Worm (Caenorhabditis elegans) whole organism, L4 larva: ENCODE results near the gene R08D7.5.

Experiments
- aly-2 ChIP-seq: sonication (generic microtip); optimal IDR thresholded peaks from 2 replicates; lab custom pipeline; 2018; ENCODE audit warnings: missing biosample characterization, missing genetic modification characterization
- ama-1 ChIP-seq: fragments of 150-350 bp; optimal IDR thresholded peaks from 2 replicates; lab custom pipeline; 2014; ENCODE audit warnings: inconsistent platforms, mixed read lengths
- daf-19 ChIP-seq: fragments of 200-800 bp; sonication (Bioruptor generic); conservative IDR thresholded peaks from 2 replicates; pipeline ENCODE4 v1.3.6; 2022; ENCODE audit warnings: missing genetic modification characterization, missing compliant biosample characterization
- fos-1 ChIP-seq: fragments of 150-350 bp; optimal IDR thresholded peaks from 2 replicates; lab custom pipeline; 2014; ENCODE audit warnings: missing biosample characterization, missing genetic modification characterization
- hlh-30 ChIP-seq: sonication (generic microtip); optimal IDR thresholded peaks from 2 replicates; lab custom pipeline; 2017; ENCODE audit warnings: antibody characterized with exemption, mild to moderate bottlenecking, missing genetic modification characterization, missing compliant biosample characterization; ENCODE audit not compliant: insufficient read depth
- lin-29 ChIP-seq: fragments of 200-800 bp; sonication (Bioruptor generic); IDR thresholded peaks from 2 replicates; pipeline ENCODE4 v1.3.6; 2022; ENCODE audit warnings: missing genetic modification reagents, missing genetic modification characterization, missing compliant biosample characterization
- nhr-237 ChIP-seq: sonication (generic microtip); optimal IDR thresholded peaks from 2 replicates; lab custom pipeline; 2017; ENCODE audit warnings: missing biosample characterization, missing genetic modification characterization
- nhr-6 ChIP-seq: fragments of 150-350 bp; optimal IDR thresholded peaks from 2 replicates; lab custom pipeline; 2014; ENCODE audit warnings: missing biosample characterization, missing genetic modification characterization
- pqm-1 ChIP-seq: sonication (generic microtip); optimal IDR thresholded peaks from 2 replicates; lab custom pipeline; 2017; ENCODE audit warnings: missing biosample characterization, missing genetic modification characterization
- skn-1 ChIP-seq: fragments of 150-350 bp; optimal IDR thresholded peaks from 2 replicates; lab custom pipeline; 2014; ENCODE audit warnings: missing biosample characterization, missing genetic modification characterization
- snpc-4 ChIP-seq: fragments of 150-350 bp; optimal IDR thresholded peaks from 2 replicates; lab custom pipeline; 2014; ENCODE audit warnings: missing biosample characterization, missing genetic modification characterization
- tag-97 ChIP-seq: fragments of 200-800 bp; sonication (Bioruptor generic); IDR thresholded peaks from 2 replicates; pipeline ENCODE4 v1.3.6; 2022; ENCODE audit warnings: missing genetic modification characterization, missing compliant biosample characterization

DNA sequence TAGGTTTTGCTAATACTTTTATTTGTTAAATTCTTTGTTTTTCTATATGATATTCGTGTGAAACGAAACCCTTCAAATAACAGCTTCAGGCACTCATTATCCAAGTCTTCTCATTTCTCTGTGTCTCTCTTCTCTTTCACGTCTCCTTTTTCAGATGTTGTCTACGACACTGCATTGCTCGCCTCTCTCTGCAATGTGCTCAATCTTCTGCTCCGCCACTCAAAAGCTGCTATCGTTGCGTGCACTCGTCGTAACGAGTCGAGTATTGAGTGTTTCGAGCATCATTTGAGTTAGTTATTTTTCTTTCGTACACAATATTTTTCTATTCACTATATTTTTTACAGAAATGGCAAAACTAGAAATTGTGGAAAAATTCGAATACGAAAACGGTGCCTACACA, 763 bp upstream of the R08D7.5 start:
- TF ChIP-seq daf-19 (GFP tag; lab: Robert Waterston, UW), result no peak
- TF ChIP-seq fos-1, result no peak
- no peak for TF ChIP-seq snpc-4 (tag; lab: Kevin White, UChicago)
- no peak for TF ChIP-seq tag-97 (GFP tag; lab: Robert Waterston, UW)
- no peak for TF ChIP-seq nhr-6 (tag; lab: Kevin White, UChicago)
- no peak for TF ChIP-seq aly-2
- TF ChIP-seq hlh-30 (tag; lab: Kevin White, UChicago), result no peak
- no peak for TF ChIP-seq pqm-1 (tag; lab: Kevin White, UChicago)
- no peak for TF ChIP-seq skn-1 (tag; lab: Kevin White, UChicago)
- TF ChIP-seq ama-1, result no peak
- TF ChIP-seq nhr-237, result no peak
- TF ChIP-seq lin-29 (GFP tag; lab: Robert Waterston, UW), result no peak
